Worm (Caenorhabditis elegans): ENCODE data around the gene K09B11.5.
A peak's percentile ranks its signal among the peaks of the same experiment; 100 is the strongest.
"Not testable (repeated sequence)": the region's sequence is repeated elsewhere in the genome, so short reads cannot be mapped to it uniquely, and the experiment has no call there.

The K09B11.5 gene

ce11 chrIV:13455200-13455599, 21.4 kb upstream of the K09B11.5 start, which contains the start of gene Y38H8A.7:
TSS of gene Y38H8A.7 (plus strand) at chrIV:13455500.
- TF ChIP-seq T22C8.4 (GFP tag; IDR thresholded peaks at IDR 0.05); ztf-29 (GFP tag; IDR thresholded peaks at IDR 0.05); klf-2 (GFP tag; conservative IDR thresholded peaks at IDR 0.05): not testable (repeated sequence)

ce11 chrIV:13454698-13455097, 20.9 kb upstream of the K09B11.5 start, which contains the start of gene uso-1:
TSS of gene uso-1 (minus strand) at chrIV:13454798.
- TF ChIP-seq med-1 (GFP tag; optimal IDR thresholded peaks at IDR 0.05; ENCODE audit: insufficient read depth) (no peak), ref-1 (GFP tag; conservative IDR thresholded peaks at IDR 0.05) (no peak), cog-1 (tag; optimal IDR thresholded peaks at IDR 0.05) (no peak), ztf-29 (GFP tag; IDR thresholded peaks at IDR 0.05) (no peak), ztf-23 (GFP tag; IDR thresholded peaks at IDR 0.05) (no peak), klf-2 (GFP tag; conservative IDR thresholded peaks at IDR 0.05) (no peak), flt-1 (GFP tag; IDR thresholded peaks at IDR 0.05) (no peak), T22C8.4 (GFP tag; IDR thresholded peaks at IDR 0.05) (no peak), tab-1 (GFP tag; IDR thresholded peaks at IDR 0.05) (no peak)

- TF ChIP-seq cog-1 (tag; optimal IDR thresholded peaks at IDR 0.05) = no peak
Observed at ce11 chrIV:13453509-13453908, 19.7 kb upstream of the K09B11.5 start.

- TF ChIP-seq flt-1 (GFP tag; IDR thresholded peaks at IDR 0.05) (no peak), ztf-29 (GFP tag; IDR thresholded peaks at IDR 0.05) (no peak), tab-1 (GFP tag; IDR thresholded peaks at IDR 0.05) (no peak), ztf-23 (GFP tag; IDR thresholded peaks at IDR 0.05) (no peak), T22C8.4 (GFP tag; IDR thresholded peaks at IDR 0.05) (no peak), ref-1 (GFP tag; conservative IDR thresholded peaks at IDR 0.05) (no peak), cog-1 (tag; optimal IDR thresholded peaks at IDR 0.05) (no peak), klf-2 (GFP tag; conservative IDR thresholded peaks at IDR 0.05) (no peak), med-1 (GFP tag; optimal IDR thresholded peaks at IDR 0.05; ENCODE audit: insufficient read depth) (no peak)
Observed at ce11 chrIV:13450740-13451139, 16.9 kb upstream of the K09B11.5 start.

- no peak for TF ChIP-seq tab-1 (GFP tag; IDR thresholded peaks at IDR 0.05)
- no peak for TF ChIP-seq ztf-23 (GFP tag; IDR thresholded peaks at IDR 0.05)
- TF ChIP-seq flt-1 (GFP tag; IDR thresholded peaks at IDR 0.05) = no peak
- TF ChIP-seq med-1 (GFP tag; optimal IDR thresholded peaks at IDR 0.05; ENCODE audit: insufficient read depth) = no peak
- no peak for TF ChIP-seq klf-2 (GFP tag; conservative IDR thresholded peaks at IDR 0.05)
- no peak for TF ChIP-seq cog-1 (tag; optimal IDR thresholded peaks at IDR 0.05)
- no peak for TF ChIP-seq T22C8.4 (GFP tag; IDR thresholded peaks at IDR 0.05)
- no peak for TF ChIP-seq ref-1 (GFP tag; conservative IDR thresholded peaks at IDR 0.05)
- no peak for TF ChIP-seq ztf-29 (GFP tag; IDR thresholded peaks at IDR 0.05)
Observed at ce11 chrIV:13445275-13445674, 11.5 kb upstream of the K09B11.5 start, which contains the start of gene mam-3. TSS of gene mam-3 (minus strand) at chrIV:13445375.

ce11 chrIV:13430137-13430536, 3.7 kb downstream of the K09B11.5 start:
- TF ChIP-seq tab-1 (GFP tag; IDR thresholded peaks at IDR 0.05) = 0 out of 2 replicates have a peak, but pooled peaks have one; percentile 52

ce11 chrIV:13429240-13429639, 4.6 kb downstream of the K09B11.5 start, which contains the start of gene K09B11.4:
TSS of gene K09B11.4 (plus strand) at chrIV:13429540.
- TF ChIP-seq tab-1 (GFP tag; IDR thresholded peaks at IDR 0.05) (no peak), ztf-29 (GFP tag; IDR thresholded peaks at IDR 0.05) (no peak), med-1 (GFP tag; optimal IDR thresholded peaks at IDR 0.05; ENCODE audit: insufficient read depth) (no peak), ztf-23 (GFP tag; IDR thresholded peaks at IDR 0.05) (no peak), klf-2 (GFP tag; conservative IDR thresholded peaks at IDR 0.05) (no peak), cog-1 (tag; optimal IDR thresholded peaks at IDR 0.05) (no peak), T22C8.4 (GFP tag; IDR thresholded peaks at IDR 0.05) (no peak), flt-1 (GFP tag; IDR thresholded peaks at IDR 0.05) (no peak), ref-1 (GFP tag; conservative IDR thresholded peaks at IDR 0.05) (no peak)

- TF ChIP-seq T22C8.4 (GFP tag; IDR thresholded peaks at IDR 0.05) (no peak), flt-1 (GFP tag; IDR thresholded peaks at IDR 0.05) (no peak), ztf-23 (GFP tag; IDR thresholded peaks at IDR 0.05) (no peak), tab-1 (GFP tag; IDR thresholded peaks at IDR 0.05) (no peak), cog-1 (tag; optimal IDR thresholded peaks at IDR 0.05) (no peak), ref-1 (GFP tag; conservative IDR thresholded peaks at IDR 0.05) (no peak), klf-2 (GFP tag; conservative IDR thresholded peaks at IDR 0.05) (no peak), med-1 (GFP tag; optimal IDR thresholded peaks at IDR 0.05; ENCODE audit: insufficient read depth) (no peak), ztf-29 (GFP tag; IDR thresholded peaks at IDR 0.05) (no peak)
Observed at ce11 chrIV:13422200-13422599, 11.6 kb downstream of the K09B11.5 start, which contains the start of gene nol-9. TSS of gene nol-9 (plus strand) at chrIV:13422500.

- no peak for TF ChIP-seq T22C8.4 (GFP tag; IDR thresholded peaks at IDR 0.05)
- TF ChIP-seq cog-1 (tag; optimal IDR thresholded peaks at IDR 0.05) = no peak
- no peak for TF ChIP-seq klf-2 (GFP tag; conservative IDR thresholded peaks at IDR 0.05)
Observed at ce11 chrIV:13415739-13416271, 18.0 kb downstream of the K09B11.5 start, which contains the start of the genes pik-1 and aptf-2. TSS of gene pik-1 (plus strand) at chrIV:13416041. TSS of gene aptf-2 (minus strand) at chrIV:13416051.

ce11 chrIV:13412845-13413383, 20.9 kb downstream of the K09B11.5 start, which contains the start of gene gcl-1:
TSS of gene gcl-1 (minus strand) at chrIV:13412895.
- TF ChIP-seq ztf-23 (GFP tag; IDR thresholded peaks at IDR 0.05) (no peak), ztf-29 (GFP tag; IDR thresholded peaks at IDR 0.05) (peak; percentile 57; the same call in 1 of the 2 replicates), med-1 (GFP tag; optimal IDR thresholded peaks at IDR 0.05; ENCODE audit: insufficient read depth) (no peak), cog-1 (tag; optimal IDR thresholded peaks at IDR 0.05) (peak; percentile 28)

Measured in whole organism, midembryonic.